Fruit fly (Drosophila melanogaster) whole organism, embryonic: ENCODE measurements around the gene CG15548.

Experiments used
- Aef1 ChIP-seq: fragments of 200-800 bp; sonication (Bioruptor generic); IDR thresholded peaks from 3 replicates; pipeline ENCODE4 v1.3.6; 2022; ENCODE audit warnings: missing biosample characterization, missing genetic modification characterization
- CG14441 ChIP-seq: fragments of 200-800 bp; sonication (Bioruptor generic); IDR thresholded peaks from 2 replicates; pipeline ENCODE4 v1.3.6; 2022; ENCODE audit warnings: missing biosample characterization, missing genetic modification characterization
- CG1792 ChIP-seq: fragments of 200-800 bp; sonication (Bioruptor generic); optimal IDR thresholded peaks from 2 replicates; lab custom pipeline; 2016; ENCODE audit warnings: missing biosample characterization, missing genetic modification characterization
- CG18599 ChIP-seq: fragments of 200-800 bp; sonication (Bioruptor generic); optimal IDR thresholded peaks from 3 replicates; lab custom pipeline; 2017; ENCODE audit warnings: missing biosample characterization, missing genetic modification characterization, mild to moderate bottlenecking, moderate library complexity, missing genetic modification reagents
- CG32772 ChIP-seq: fragments of 200-800 bp; sonication (Bioruptor generic); IDR thresholded peaks from 2 replicates; pipeline ENCODE4 v1.3.6; 2022; ENCODE audit warnings: missing biosample characterization, missing genetic modification characterization
- CG33213 ChIP-seq: fragments of 200-800 bp; sonication (Bioruptor generic); optimal IDR thresholded peaks from 3 replicates; lab custom pipeline; 2016; ENCODE audit warnings: missing biosample characterization, missing genetic modification characterization
- CG34376 ChIP-seq: fragments of 200-800 bp; sonication (Bioruptor generic); optimal IDR thresholded peaks from 2 replicates; lab custom pipeline; 2018; ENCODE audit warnings: missing biosample characterization, mild to moderate bottlenecking, missing genetic modification characterization
- CG3847 ChIP-seq: fragments of 200-800 bp; sonication (Bioruptor generic); IDR thresholded peaks from 2 replicates; pipeline ENCODE4 v1.3.6; 2022; ENCODE audit warnings: missing biosample characterization, missing genetic modification characterization
- CG3995 ChIP-seq: fragments of 200-800 bp; sonication (Bioruptor generic); optimal IDR thresholded peaks from 3 replicates; lab custom pipeline; 2016; ENCODE audit warnings: missing biosample characterization, missing genetic modification characterization
- CG4617 ChIP-seq: fragments of 200-800 bp; sonication (Bioruptor generic); optimal IDR thresholded peaks from 3 replicates; lab custom pipeline; 2016; ENCODE audit warnings: missing biosample characterization, missing genetic modification characterization, borderline replicate concordance
- CG4730 ChIP-seq: fragments of 200-800 bp; sonication (Bioruptor generic); IDR thresholded peaks from 2 replicates; pipeline ENCODE4 v1.3.6; 2022; ENCODE audit warnings: missing biosample characterization, missing genetic modification characterization
- CG4820 ChIP-seq: fragments of 200-800 bp; sonication (Bioruptor generic); optimal IDR thresholded peaks from 3 replicates; lab custom pipeline; 2016; ENCODE audit warnings: missing biosample characterization, missing genetic modification characterization
- CG7357 ChIP-seq: fragments of 200-800 bp; sonication (Bioruptor generic); IDR thresholded peaks from 3 replicates; pipeline ENCODE4 v1.3.6; 2022; ENCODE audit warnings: missing biosample characterization, missing genetic modification characterization
- CTCF ChIP-seq: fragments of 200-800 bp; sonication (Bioruptor generic); optimal IDR thresholded peaks from 2 replicates; lab custom pipeline; 2017; ENCODE audit warnings: missing biosample characterization, mild to moderate bottlenecking, missing genetic modification characterization, moderate library complexity
- Camta ChIP-seq: fragments of 200-800 bp; sonication (Bioruptor generic); optimal IDR thresholded peaks from 2 replicates; lab custom pipeline; 2016; ENCODE audit warnings: missing biosample characterization, missing genetic modification characterization
- CoRest ChIP-seq: fragments of 200-800 bp; sonication (Bioruptor generic); optimal IDR thresholded peaks from 3 replicates; lab custom pipeline; 2018; ENCODE audit warnings: missing biosample characterization, mild to moderate bottlenecking, missing genetic modification characterization, moderate library complexity
- Dip3 ChIP-seq: fragments of 200-800 bp; sonication (Bioruptor generic); optimal IDR thresholded peaks from 3 replicates; lab custom pipeline; 2016; ENCODE audit warnings: missing biosample characterization, missing genetic modification characterization
- Dp ChIP-seq: fragments of 200-800 bp; sonication (Bioruptor generic); optimal IDR thresholded peaks from 2 replicates; lab custom pipeline; 2018; ENCODE audit warnings: missing biosample characterization, mild to moderate bottlenecking, missing genetic modification characterization, moderate library complexity
- Dref ChIP-seq: fragments of 200-800 bp; sonication (Bioruptor generic); IDR thresholded peaks from 2 replicates; pipeline ENCODE4 v1.3.6; 2022; ENCODE audit warnings: missing biosample characterization, missing genetic modification characterization
- Elba2 ChIP-seq: fragments of 200-800 bp; sonication (Bioruptor generic); optimal IDR thresholded peaks from 3 replicates; lab custom pipeline; 2016; ENCODE audit warnings: missing biosample characterization, missing genetic modification characterization
- GATAe ChIP-seq: fragments of 200-800 bp; sonication (Bioruptor generic); conservative IDR thresholded peaks from 2 replicates; pipeline ENCODE4 v1.3.6; 2022; ENCODE audit warnings: missing biosample characterization, missing genetic modification characterization
- Max ChIP-seq: fragments of 200-800 bp; sonication (Bioruptor generic); optimal IDR thresholded peaks from 2 replicates; lab custom pipeline; 2016; ENCODE audit warnings: missing biosample characterization, mild to moderate bottlenecking, missing genetic modification characterization
- NK7.1 ChIP-seq: fragments of 200-800 bp; sonication (Bioruptor generic); optimal IDR thresholded peaks from 3 replicates; lab custom pipeline; 2016; ENCODE audit warnings: missing biosample characterization, missing genetic modification characterization
- Rx ChIP-seq: fragments of 200-800 bp; sonication (Bioruptor generic); IDR thresholded peaks from 2 replicates; pipeline ENCODE4 v1.3.6; 2022; ENCODE audit warnings: missing biosample characterization, missing genetic modification characterization
- Sry-δ ChIP-seq: fragments of 200-800 bp; sonication (Bioruptor generic); optimal IDR thresholded peaks from 2 replicates; lab custom pipeline; 2016; ENCODE audit warnings: missing biosample characterization, missing genetic modification characterization
- YL-1 ChIP-seq: fragments of 200-800 bp; sonication (Bioruptor generic); optimal IDR thresholded peaks from 3 replicates; lab custom pipeline; 2017; ENCODE audit warnings: missing biosample characterization, mild to moderate bottlenecking, missing genetic modification characterization
- al ChIP-seq: fragments of 200-800 bp; sonication (Bioruptor generic); IDR thresholded peaks from 2 replicates; pipeline ENCODE4 v1.3.6; 2022; ENCODE audit warnings: missing biosample characterization, missing genetic modification characterization
- ara ChIP-seq: fragments of 200-800 bp; sonication (Bioruptor generic); IDR thresholded peaks from 2 replicates; pipeline ENCODE4 v1.3.6; 2022; ENCODE audit warnings: missing biosample characterization, missing genetic modification characterization
- br ChIP-seq: fragments of >200 bp; optimal IDR thresholded peaks from 2 replicates; lab custom pipeline; 2017
- chif ChIP-seq, 2 experiments: fragments of 200-800 bp; sonication (Bioruptor generic); optimal IDR thresholded peaks; 3 replicates each; lab custom pipeline; 2016; ENCODE audit warnings: missing biosample characterization in 2 of 2, missing genetic modification characterization in 2 of 2
- chinmo ChIP-seq: fragments of 200-800 bp; sonication (Bioruptor generic); IDR thresholded peaks from 4 replicates; pipeline ENCODE4 v1.3.6; 2022; ENCODE audit warnings: missing biosample characterization, missing genetic modification characterization; ENCODE audit not compliant: partially characterized antibody
- crol ChIP-seq: fragments of 200-800 bp; sonication (Bioruptor generic); IDR thresholded peaks from 2 replicates; pipeline ENCODE4 v1.3.6; 2022; ENCODE audit warnings: missing biosample characterization, missing genetic modification characterization
- dan ChIP-seq: fragments of 200-800 bp; sonication (Bioruptor generic); IDR thresholded peaks from 2 replicates; pipeline ENCODE4 v1.3.6; 2022; ENCODE audit warnings: missing biosample characterization, missing genetic modification characterization
- exex ChIP-seq: fragments of 200-800 bp; sonication (Bioruptor generic); optimal IDR thresholded peaks from 4 replicates; lab custom pipeline; 2018; ENCODE audit warnings: missing biosample characterization, mild to moderate bottlenecking, missing genetic modification characterization, moderate library complexity
- gcm ChIP-seq: fragments of 200-800 bp; sonication (Bioruptor generic); optimal IDR thresholded peaks from 2 replicates; lab custom pipeline; 2019; ENCODE audit warnings: missing biosample characterization, mild to moderate bottlenecking, missing genetic modification characterization, moderate library complexity
- kay ChIP-seq: fragments of 200-800 bp; sonication (Bioruptor generic); optimal IDR thresholded peaks from 2 replicates; lab custom pipeline; 2016; ENCODE audit warnings: missing biosample characterization, missing genetic modification characterization
- mam ChIP-seq: fragments of 200-800 bp; sonication (Bioruptor generic); optimal IDR thresholded peaks from 3 replicates; lab custom pipeline; 2016; ENCODE audit warnings: missing biosample characterization, missing genetic modification characterization
- mirr ChIP-seq: fragments of 200-800 bp; sonication (Bioruptor generic); optimal IDR thresholded peaks from 3 replicates; lab custom pipeline; 2018; ENCODE audit warnings: missing biosample characterization, mild to moderate bottlenecking, missing genetic modification characterization
- psq ChIP-seq: fragments of 200-800 bp; sonication (Bioruptor generic); optimal IDR thresholded peaks from 2 replicates; lab custom pipeline; 2017; ENCODE audit warnings: missing biosample characterization, missing genetic modification characterization
- rib ChIP-seq: fragments of 200-800 bp; sonication (Bioruptor generic); IDR thresholded peaks from 2 replicates; pipeline ENCODE4 v1.3.6; 2022; ENCODE audit warnings: missing biosample characterization, missing genetic modification characterization
- sd ChIP-seq: fragments of 200-800 bp; sonication (Bioruptor generic); optimal IDR thresholded peaks from 3 replicates; lab custom pipeline; 2018; ENCODE audit warnings: missing biosample characterization, mild to moderate bottlenecking, missing genetic modification characterization, moderate library complexity
- slou ChIP-seq: fragments of 200-800 bp; sonication (Bioruptor generic); optimal IDR thresholded peaks from 3 replicates; lab custom pipeline; 2016; ENCODE audit warnings: missing biosample characterization, missing genetic modification characterization
- sqz ChIP-seq: fragments of 200-800 bp; sonication (Bioruptor generic); optimal IDR thresholded peaks from 3 replicates; lab custom pipeline; 2018; ENCODE audit warnings: missing biosample characterization, mild to moderate bottlenecking, missing genetic modification characterization
- vnd ChIP-seq: fragments of 200-800 bp; sonication (Bioruptor generic); IDR thresholded peaks from 3 replicates; pipeline ENCODE4 v1.3.6; 2022; ENCODE audit warnings: missing biosample characterization, missing genetic modification characterization; ENCODE audit not compliant: partially characterized antibody

The CG15548 gene

DNA sequence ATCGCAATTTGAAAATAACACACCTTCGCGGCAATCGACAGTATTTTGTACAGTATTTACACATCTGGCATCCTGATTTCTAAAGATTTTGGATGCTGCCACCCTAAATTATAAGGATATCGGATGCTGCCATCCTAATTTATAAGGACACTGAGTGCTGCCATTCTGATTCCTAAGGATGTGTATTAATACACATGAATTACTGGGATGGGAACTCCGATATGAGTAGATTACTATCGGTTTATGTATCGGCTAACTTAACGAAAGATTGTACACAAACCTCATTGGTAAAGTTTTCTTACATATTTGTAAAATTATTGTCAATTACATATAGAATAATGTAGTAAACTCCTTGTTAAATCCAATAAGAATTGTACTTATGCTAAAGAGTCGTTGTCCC, 13.1 kb upstream of the CG15548 start (continued):
- TF ChIP-seq CG33213, result peak; percentile 38
- TF ChIP-seq chinmo (GFP tag; lab: Robert Waterston, UW), result 0 out of 4 replicates have a peak, but pooled peaks have one; percentile 13
- peak; percentile 4 for TF ChIP-seq CoRest (tag; lab: Kevin White, UChicago)
- TF ChIP-seq Dp (GFP tag; lab: Kevin White, UChicago), result peak; percentile 75
- no peak for TF ChIP-seq chif (GFP tag; optimal IDR thresholded peaks at IDR 0.05; lab: Kevin White, UChicago)

DNA sequence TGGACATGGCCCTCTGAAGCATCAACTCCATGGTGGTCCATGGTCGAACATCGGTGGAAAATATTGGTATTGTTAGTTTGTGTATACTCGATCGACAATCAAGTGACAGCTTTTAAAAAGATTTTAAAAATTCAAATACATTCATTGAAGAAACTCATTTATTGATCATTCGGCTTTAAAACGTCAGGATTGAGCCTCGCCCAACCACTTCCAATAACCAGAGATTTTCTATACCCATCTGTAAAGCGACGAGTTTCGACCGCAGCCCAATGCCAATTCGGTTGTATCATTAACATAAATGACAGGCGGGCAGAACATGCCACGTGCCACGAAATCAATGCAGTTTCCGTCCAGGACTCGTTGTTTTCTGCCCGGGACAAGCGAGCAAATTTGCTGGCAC, 4.7 kb downstream of the CG15548 start, which contains the start of gene Ctr1C:
Gene Ctr1C (minus strand): TSS at position 101 of the 400 bp plus-strand sequence.
- TF ChIP-seq CG14441 (GFP tag; lab: Robert Waterston, UW) (no peak), Dip3 (GFP tag; lab: Kevin White, UChicago) (no peak), dan (GFP tag; lab: Robert Waterston, UW) (no peak), CG1792 (GFP tag; lab: Kevin White, UChicago) (no peak)

DNA sequence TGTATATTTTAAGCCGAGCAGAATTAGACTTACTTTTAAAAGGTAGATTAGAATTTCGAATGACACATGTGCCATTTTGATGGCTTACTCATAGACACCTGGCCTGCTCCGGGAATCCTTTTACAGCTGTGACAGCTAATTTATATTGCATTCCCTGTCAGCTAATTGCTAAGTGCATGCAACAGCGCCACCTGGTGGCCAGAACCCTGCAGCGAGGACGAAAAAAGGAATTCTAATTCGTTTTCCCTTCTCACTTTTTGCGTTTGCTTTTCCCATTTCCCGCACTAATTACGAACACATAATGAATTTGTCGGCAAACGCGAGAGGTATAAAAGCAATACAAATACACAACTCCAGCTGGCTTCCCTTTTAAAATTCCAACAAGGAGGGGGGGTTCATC, 30.4 kb downstream of the CG15548 start, which contains the start of gene CG31008:
Gene CG31008 (minus strand): TSS at position 59 of the 400 bp plus-strand sequence.
- peak; percentile 59 for TF ChIP-seq CTCF (GFP tag; lab: Kevin White, UChicago)
- TF ChIP-seq CG4617 (GFP tag; lab: Kevin White, UChicago), result no peak
- TF ChIP-seq CG3847 (GFP tag; lab: Robert Waterston, UW), result no peak
- no peak for TF ChIP-seq NK7.1 (GFP tag; lab: Kevin White, UChicago)
- TF ChIP-seq, all 482 proteins: peak for 1

DNA sequence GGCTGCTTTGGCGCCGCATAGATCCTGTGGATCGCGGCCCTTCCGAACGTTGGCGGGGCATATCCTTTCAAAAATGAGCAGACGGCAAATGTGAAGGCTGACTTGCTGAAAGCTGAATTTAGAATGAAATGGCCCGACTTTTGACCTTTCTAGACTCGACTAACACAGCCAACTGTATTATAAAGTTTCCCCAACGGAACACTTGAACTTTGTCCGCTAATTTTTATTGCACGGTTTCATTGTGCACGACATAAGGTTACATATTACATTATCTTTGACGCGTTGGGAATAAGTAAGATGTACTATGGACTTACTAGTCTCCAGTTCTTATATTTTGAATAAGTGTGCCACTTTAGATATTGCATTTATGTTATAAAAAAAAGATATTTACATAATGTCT, 32.9 kb downstream of the CG15548 start, which contains the start of gene CG31007:
Gene CG31007 (minus strand): TSS at position 101 of the 400 bp plus-strand sequence.
- TF ChIP-seq CG7357 (no peak), Elba2 (GFP tag; lab: Kevin White, UChicago) (no peak), Camta (GFP tag; lab: Kevin White, UChicago) (no peak), al (GFP tag; lab: Robert Waterston, UW) (no peak), CG4730 (GFP tag; lab: Robert Waterston, UW) (no peak), Aef1 (no peak), ara (GFP tag; lab: Robert Waterston, UW) (no peak), Rx (GFP tag; lab: Robert Waterston, UW) (no peak), chinmo (GFP tag; lab: Robert Waterston, UW) (no peak), slou (GFP tag; lab: Kevin White, UChicago) (no peak), Max (GFP tag; lab: Kevin White, UChicago) (no peak), psq (GFP tag; lab: Kevin White, UChicago) (no peak), gcm (GFP tag; lab: Kevin White, UChicago) (no peak)

DNA sequence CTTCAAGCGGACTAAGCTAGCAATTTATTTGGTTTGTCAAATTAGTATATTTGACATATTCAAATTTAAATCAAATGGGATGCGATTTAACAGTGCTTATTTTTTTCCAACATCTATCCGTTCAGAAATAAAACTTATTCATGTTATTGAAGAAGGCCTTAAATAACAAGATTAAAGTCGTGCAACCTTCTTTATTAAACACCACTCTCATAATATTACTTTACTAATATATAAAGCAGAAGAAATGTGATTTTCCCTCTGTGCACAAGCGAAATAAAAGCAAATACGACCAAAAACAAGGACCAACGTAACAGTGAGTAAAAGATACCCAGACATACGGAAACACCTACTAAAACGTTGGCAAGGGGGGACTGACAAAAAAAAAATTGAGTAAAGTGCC, 47.1 kb downstream of the CG15548 start:
- TF ChIP-seq CG3995 (GFP tag; lab: Kevin White, UChicago) (no peak), CG4820 (no peak), YL-1 (GFP tag; lab: Kevin White, UChicago) (no peak), Sry-δ (GFP tag; lab: Kevin White, UChicago) (no peak)

DNA sequence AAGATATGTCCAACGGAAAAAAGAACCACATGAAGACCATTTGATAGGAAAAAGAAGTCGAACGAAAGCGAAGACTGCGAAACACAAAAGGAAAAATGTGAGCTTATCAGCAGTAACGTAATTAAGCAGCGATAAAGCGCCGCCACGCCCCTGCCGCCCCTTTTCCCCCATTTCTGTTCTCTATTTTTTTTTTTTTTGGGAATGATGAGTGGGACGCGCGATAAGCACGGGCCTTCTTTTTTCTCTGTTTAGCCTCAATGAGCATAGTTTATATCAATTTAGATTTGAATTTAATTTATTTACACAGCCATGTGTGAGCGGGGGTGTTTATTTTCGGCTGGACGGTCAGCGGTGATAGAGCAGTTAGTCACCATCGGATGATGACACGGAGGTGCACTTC, 50.6 kb downstream of the CG15548 start:
- TF ChIP-seq GATAe (peak; percentile 97), Dref (GFP tag; lab: Robert Waterston, UW) (no peak), rib (GFP tag; lab: Robert Waterston, UW) (no peak), br (lab: Kevin White, UChicago) (no peak), kay (GFP tag; lab: Kevin White, UChicago) (peak; percentile 42), ara (GFP tag; lab: Robert Waterston, UW) (no peak), sd (tag; lab: Kevin White, UChicago) (peak; percentile 79), crol (GFP tag; lab: Robert Waterston, UW) (peak; percentile 81), sqz (GFP tag; lab: Kevin White, UChicago) (peak; percentile 51), mam (no peak), exex (tag; lab: Kevin White, UChicago) (peak; percentile 97), vnd (GFP tag; lab: Robert Waterston, UW) (peak; percentile 56; the same call in 1 of the 3 replicates), CG34376 (GFP tag; lab: Kevin White, UChicago) (peak; percentile 54), CG18599 (peak; percentile 46), mirr (GFP tag; lab: Kevin White, UChicago) (peak; percentile 61), CG32772 (GFP tag; lab: Robert Waterston, UW) (peak; percentile 72)
